Fruit fly (Drosophila melanogaster) whole organism, wandering third instar larva: ENCODE results near the gene CG15414.

ENCODE experiments used
- CG9705 ChIP-seq: fragments of 200-800 bp; sonication (Bioruptor generic); optimal IDR thresholded peaks from 2 replicates; lab custom pipeline; 2018; ENCODE audit warnings: missing biosample characterization, mild to moderate bottlenecking, missing genetic modification characterization
- CrebA ChIP-seq: fragments of 200-800 bp; sonication (Bioruptor generic); optimal IDR thresholded peaks from 2 replicates; lab custom pipeline; 2016; ENCODE audit warnings: missing biosample characterization, mild to moderate bottlenecking, missing genetic modification characterization, borderline replicate concordance
- Dfd ChIP-seq: fragments of >200 bp; optimal IDR thresholded peaks from 2 replicates; lab custom pipeline; 2017; ENCODE audit warnings: missing biosample characterization, missing genetic modification characterization
- Dif ChIP-seq: fragments of 200-275, 200-300 bp; sonication (Bioruptor generic); optimal IDR thresholded peaks from 2 replicates; lab custom pipeline; 2018; ENCODE audit warnings: missing biosample characterization, missing genetic modification characterization; ENCODE audit not compliant: partially characterized antibody
- GATAd ChIP-seq: sonication (Bioruptor generic); optimal IDR thresholded peaks from 2 replicates; lab custom pipeline; 2016; ENCODE audit warnings: missing biosample characterization, missing genetic modification characterization
- HLH106 ChIP-seq: fragments of 200-800 bp; optimal IDR thresholded peaks from 3 replicates; lab custom pipeline; 2019; ENCODE audit warnings: missing biosample characterization, mild to moderate bottlenecking, missing genetic modification characterization, moderate library complexity
- Hnf4 ChIP-seq: fragments of 200-800 bp; sonication (Bioruptor generic); optimal IDR thresholded peaks from 2 replicates; lab custom pipeline; 2016; ENCODE audit warnings: missing biosample characterization, mild to moderate bottlenecking, missing genetic modification characterization
- Hr83 ChIP-seq: fragments of 200-300 bp; sonication (Bioruptor generic); optimal IDR thresholded peaks from 2 replicates; lab custom pipeline; 2016; ENCODE audit warnings: missing biosample characterization, mild to moderate bottlenecking, missing genetic modification characterization, moderate library complexity; ENCODE audit not compliant: poor library complexity, severe bottlenecking
- Jra ChIP-seq: sonication (Bioruptor generic); optimal IDR thresholded peaks from 2 replicates; lab custom pipeline; 2016; ENCODE audit warnings: missing biosample characterization, missing genetic modification characterization
- Mio ChIP-seq: sonication (Bioruptor generic); optimal IDR thresholded peaks from 2 replicates; lab custom pipeline; 2016; ENCODE audit warnings: missing biosample characterization, missing genetic modification characterization
- Myc ChIP-seq: fragments of >200 bp; optimal IDR thresholded peaks from 2 replicates; lab custom pipeline; 2017
- OdsH ChIP-seq: fragments of 200-800 bp; sonication (Bioruptor generic); optimal IDR thresholded peaks from 2 replicates; lab custom pipeline; 2016; ENCODE audit warnings: missing biosample characterization, mild to moderate bottlenecking, missing genetic modification characterization
- Rel ChIP-seq, 2 experiments: fragments of 200-800 bp; sonication (Bioruptor generic) in 1 of 2; optimal IDR thresholded peaks; 2 replicates in 1 of 2; 3 replicates in 1 of 2; lab custom pipeline; 2016 to 2019; ENCODE audit warnings: mild to moderate bottlenecking in 2 of 2, missing biosample characterization in 2 of 2, missing genetic modification characterization in 2 of 2, moderate library complexity in 1 of 2
- Sp1 ChIP-seq: fragments of 200-800 bp; sonication (Bioruptor generic); optimal IDR thresholded peaks from 3 replicates; lab custom pipeline; 2019; ENCODE audit warnings: missing biosample characterization, mild to moderate bottlenecking, missing genetic modification characterization, moderate library complexity
- Vsx2 ChIP-seq: fragments of 200-300, 225-300 bp; sonication (Bioruptor generic); optimal IDR thresholded peaks from 2 replicates; lab custom pipeline; 2018; ENCODE audit warnings: missing biosample characterization, missing genetic modification characterization; ENCODE audit not compliant: partially characterized antibody
- br ChIP-seq: fragments of 200-800 bp; sonication (Bioruptor generic); optimal IDR thresholded peaks from 2 replicates; lab custom pipeline; 2016; ENCODE audit warnings: missing biosample characterization, missing genetic modification characterization
- brk ChIP-seq: fragments of 200-800 bp; sonication (Bioruptor generic); optimal IDR thresholded peaks from 2 replicates; lab custom pipeline; 2016; ENCODE audit warnings: missing biosample characterization, mild to moderate bottlenecking, missing genetic modification characterization
- dl ChIP-seq, 2 experiments: fragments of 175-275, 200-275 bp in 1 of 2; fragments of 200-275 bp in 1 of 2; sonication (Bioruptor generic); optimal IDR thresholded peaks; lab custom pipeline; 2018; ENCODE audit warnings: mild to moderate bottlenecking in 2 of 2, missing biosample characterization in 2 of 2, missing genetic modification characterization in 2 of 2, moderate library complexity in 2 of 2; ENCODE audit not compliant: partially characterized antibody in 2 of 2, insufficient read depth in 1 of 2
- dmrt93B ChIP-seq: fragments of 200-800 bp; sonication (Bioruptor generic); optimal IDR thresholded peaks from 2 replicates; lab custom pipeline; 2018; ENCODE audit warnings: missing biosample characterization, mild to moderate bottlenecking, missing genetic modification characterization
- ey ChIP-seq: fragments of 200-800 bp; sonication (Bioruptor generic); optimal IDR thresholded peaks from 2 replicates; lab custom pipeline; 2016; ENCODE audit warnings: missing biosample characterization, missing genetic modification characterization
- foxo ChIP-seq, 2 experiments: fragments of 200-800 bp; sonication (Bioruptor generic); optimal IDR thresholded peaks; 2 replicates in 1 of 2; 3 replicates in 1 of 2; lab custom pipeline; 2016 to 2017; ENCODE audit warnings: missing biosample characterization in 2 of 2, missing genetic modification characterization in 2 of 2
- jim ChIP-seq: fragments of 175-275, 200-325 bp; sonication (Bioruptor generic); optimal IDR thresholded peaks from 2 replicates; lab custom pipeline; 2016; ENCODE audit warnings: missing biosample characterization, mild to moderate bottlenecking, missing genetic modification characterization
- lola ChIP-seq: fragments of >200 bp; optimal IDR thresholded peaks from 2 replicates; lab custom pipeline; 2017; ENCODE audit warnings: missing biosample characterization, missing genetic modification characterization
- pan ChIP-seq: fragments of >200 bp; optimal IDR thresholded peaks from 2 replicates; lab custom pipeline; 2017
- psq ChIP-seq: fragments of 200-800 bp; sonication (Bioruptor generic); optimal IDR thresholded peaks from 3 replicates; lab custom pipeline; 2017; ENCODE audit warnings: missing biosample characterization, mild to moderate bottlenecking, missing genetic modification characterization, moderate library complexity
- rgr ChIP-seq: fragments of 200-800 bp; sonication (Bioruptor generic); optimal IDR thresholded peaks from 3 replicates; lab custom pipeline; 2016; ENCODE audit warnings: missing biosample characterization, mild to moderate bottlenecking, missing genetic modification characterization
- sage ChIP-seq: fragments of 200-800 bp; sonication (Bioruptor generic); optimal IDR thresholded peaks from 2 replicates; lab custom pipeline; 2016; ENCODE audit warnings: missing biosample characterization, mild to moderate bottlenecking, missing genetic modification characterization
- sv ChIP-seq: fragments of 200-800 bp; sonication (Bioruptor generic); optimal IDR thresholded peaks from 3 replicates; lab custom pipeline; 2016; ENCODE audit warnings: missing biosample characterization, missing genetic modification characterization
- tai ChIP-seq: sonication (Bioruptor generic); optimal IDR thresholded peaks from 2 replicates; lab custom pipeline; 2016; ENCODE audit warnings: missing biosample characterization, missing genetic modification characterization
- usp ChIP-seq: fragments of >200 bp; optimal IDR thresholded peaks from 2 replicates; lab custom pipeline; 2017; ENCODE audit warnings: missing biosample characterization, missing genetic modification characterization
- woc ChIP-seq: sonication (Bioruptor generic); optimal IDR thresholded peaks from 2 replicates; lab custom pipeline; 2016; ENCODE audit warnings: missing biosample characterization, mild to moderate bottlenecking, missing genetic modification characterization

The CG15414 gene

dm6 chr2L:3469869-3470268 is 21.0 kb downstream of the CG15414 start, which contains the start of the genes Pif1 and CG31776:
TSS of gene Pif1 (minus strand) at chr2L:3470004.
TSS of gene CG31776 (plus strand) at chr2L:3470182.
- TF ChIP-seq dl (GFP tag; optimal IDR thresholded peaks at IDR 0.05; lab: Kevin White, UChicago; ENCODE audit: insufficient read depth in 1 of 2, partially characterized antibody in 2 of 2) = no peak
- no peak for TF ChIP-seq ey (GFP tag; lab: Kevin White, UChicago)
- TF ChIP-seq CrebA (GFP tag; lab: Kevin White, UChicago) = no peak
- TF ChIP-seq Mio (GFP tag; lab: Kevin White, UChicago) = no peak
- TF ChIP-seq usp (GFP tag; lab: Kevin White, UChicago) = no peak
- no peak for TF ChIP-seq Dfd (GFP tag; lab: Kevin White, UChicago)
- no peak for TF ChIP-seq rgr (GFP tag; lab: Kevin White, UChicago)
- TF ChIP-seq Rel (GFP tag; optimal IDR thresholded peaks at IDR 0.05; lab: Kevin White, UChicago) = no peak
- no peak for TF ChIP-seq Rel (tag; optimal IDR thresholded peaks at IDR 0.05; lab: Kevin White, UChicago)
- no peak for TF ChIP-seq tai (GFP tag; lab: Kevin White, UChicago)
- no peak for TF ChIP-seq jim (GFP tag; lab: Kevin White, UChicago)
- no peak for TF ChIP-seq Dif (GFP tag; lab: Kevin White, UChicago)
- TF ChIP-seq foxo (GFP tag; optimal IDR thresholded peaks at IDR 0.05; lab: Kevin White, UChicago) = no peak
- no peak for TF ChIP-seq GATAd (GFP tag; lab: Kevin White, UChicago)
- TF ChIP-seq Hr83 = no peak

- no peak for TF ChIP-seq foxo (GFP tag; optimal IDR thresholded peaks at IDR 0.05; lab: Kevin White, UChicago)
- no peak for TF ChIP-seq CrebA (GFP tag; lab: Kevin White, UChicago)
- TF ChIP-seq Myc = no peak
- no peak for TF ChIP-seq pan (lab: Kevin White, UChicago)
- TF ChIP-seq woc = no peak
- no peak for TF ChIP-seq tai (GFP tag; lab: Kevin White, UChicago)
- TF ChIP-seq, all 38 proteins: peak for 0
Measured at dm6 chr2L:3466846-3467245, 24.0 kb downstream of the CG15414 start.

DNA sequence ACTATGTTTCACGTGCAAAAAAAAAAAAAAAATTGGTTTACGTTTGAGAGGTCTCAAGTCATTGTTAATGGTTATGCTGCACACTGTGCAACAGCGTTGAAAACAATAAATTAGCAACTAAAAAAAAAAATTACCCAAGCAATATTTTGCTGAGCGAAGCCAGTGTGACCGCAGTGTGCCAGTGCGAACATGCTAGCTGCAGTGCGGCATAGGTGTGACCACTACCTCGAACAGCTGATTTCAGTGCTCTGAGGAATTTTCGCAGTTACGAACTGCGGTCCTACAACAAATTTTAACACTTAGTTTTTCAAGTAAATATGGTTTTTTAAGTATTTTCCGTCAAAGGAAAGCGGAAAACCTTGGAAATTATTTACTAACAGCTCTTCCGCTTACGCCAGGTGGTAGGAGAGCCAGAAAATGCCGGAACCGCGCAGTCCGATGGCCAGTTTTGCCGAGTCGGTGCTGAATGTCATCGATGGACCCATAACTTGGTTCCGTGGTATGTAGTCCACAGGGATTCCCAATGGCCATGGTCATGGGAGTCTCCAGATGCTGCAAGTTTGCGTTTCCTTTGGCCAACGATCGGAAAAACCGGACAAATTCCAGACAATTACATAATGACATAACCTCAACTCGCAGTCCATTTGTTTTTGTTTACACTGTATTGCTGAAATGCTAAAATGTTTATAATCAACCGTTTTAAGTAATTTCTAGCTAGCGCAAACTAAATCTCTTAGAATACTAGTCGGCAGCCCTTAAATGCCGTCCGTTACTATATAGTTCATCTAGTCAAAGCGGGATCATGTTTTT is 24.7 kb downstream of the CG15414 start, which contains the start of the genes msl-2 and ND-PDSW:
msl-2 (minus strand) TSS at position 195 of the 810 bp plus-strand sequence.
ND-PDSW (plus strand) TSS at position 240 of the 810 bp plus-strand sequence.
- TF ChIP-seq Rel (GFP tag; optimal IDR thresholded peaks at IDR 0.05; lab: Kevin White, UChicago) = no peak
- peak; percentile 18 for TF ChIP-seq Rel (tag; optimal IDR thresholded peaks at IDR 0.05; lab: Kevin White, UChicago)
- TF ChIP-seq tai (GFP tag; lab: Kevin White, UChicago) = no peak
- TF ChIP-seq, all 38 proteins: peak for 1

DNA sequence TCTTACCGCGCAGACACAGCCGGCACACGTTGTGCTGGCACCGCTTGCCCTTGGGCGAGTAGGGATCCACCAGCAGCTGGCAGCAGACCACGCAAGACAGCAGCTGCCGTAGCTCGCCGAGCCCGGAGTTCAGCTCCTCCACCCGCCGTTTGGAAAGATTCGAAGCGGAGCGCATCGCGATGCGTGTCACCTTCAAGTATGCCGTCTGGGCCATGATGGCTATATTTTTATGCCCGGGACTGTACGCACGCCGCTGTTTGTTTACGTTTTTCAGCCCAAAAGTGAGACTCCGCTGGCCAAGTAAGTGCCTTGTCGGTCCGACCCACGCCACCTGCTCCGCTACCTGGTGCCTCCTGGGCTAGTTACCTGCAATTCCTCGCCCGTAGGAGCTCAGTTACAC is 25.4 kb downstream of the CG15414 start:
- TF ChIP-seq psq (GFP tag; lab: Kevin White, UChicago) (no peak), Vsx2 (no peak), Jra (GFP tag; lab: Kevin White, UChicago) (no peak), Hnf4 (GFP tag; lab: Kevin White, UChicago) (no peak), GATAd (GFP tag; lab: Kevin White, UChicago) (no peak), brk (GFP tag; lab: Kevin White, UChicago) (no peak), sage (no peak), rgr (GFP tag; lab: Kevin White, UChicago) (no peak), jim (GFP tag; lab: Kevin White, UChicago) (no peak), OdsH (GFP tag; lab: Kevin White, UChicago) (no peak), lola (GFP tag; lab: Kevin White, UChicago) (no peak), Dfd (GFP tag; lab: Kevin White, UChicago) (no peak)

DNA sequence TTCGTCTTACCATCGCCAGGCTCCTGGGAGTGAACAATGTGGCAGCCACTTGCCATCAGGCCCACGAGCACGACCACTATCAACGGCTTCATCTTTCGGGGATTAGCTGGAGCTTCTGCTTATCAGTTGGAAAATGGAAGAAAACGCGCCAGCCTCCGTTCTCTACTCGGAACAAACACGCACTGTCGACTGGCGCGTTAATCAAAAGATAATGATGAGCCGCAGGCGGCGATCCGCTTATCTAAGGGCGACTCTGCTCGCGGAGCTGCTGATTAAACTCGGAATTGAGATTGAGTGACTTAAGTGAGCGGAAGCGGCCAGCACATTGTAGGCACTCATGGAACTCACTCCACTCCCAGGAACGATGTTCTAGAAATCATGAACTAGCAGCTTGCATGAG is 29.1 kb downstream of the CG15414 start, which contains the start of gene CG3246:
CG3246 (minus strand) TSS at position 193 of the 400 bp plus-strand sequence.
- TF ChIP-seq Dfd (GFP tag; lab: Kevin White, UChicago) = no peak
- TF ChIP-seq dl (GFP tag; optimal IDR thresholded peaks at IDR 0.05; lab: Kevin White, UChicago; ENCODE audit: insufficient read depth in 1 of 2, partially characterized antibody in 2 of 2) = no peak

- no peak for TF ChIP-seq Rel (GFP tag; optimal IDR thresholded peaks at IDR 0.05; lab: Kevin White, UChicago)
- TF ChIP-seq Rel (tag; optimal IDR thresholded peaks at IDR 0.05; lab: Kevin White, UChicago) = peak; percentile 65
- TF ChIP-seq sv (GFP tag; lab: Kevin White, UChicago) = peak; percentile 47
- peak; percentile 84 for TF ChIP-seq CG9705 (GFP tag; lab: Kevin White, UChicago)
- TF ChIP-seq jim (GFP tag; lab: Kevin White, UChicago) = no peak
- TF ChIP-seq ey (GFP tag; lab: Kevin White, UChicago) = peak; percentile 9
- TF ChIP-seq OdsH (GFP tag; lab: Kevin White, UChicago) = peak; percentile 49
- no peak for TF ChIP-seq br (GFP tag; lab: Kevin White, UChicago)
- TF ChIP-seq Sp1 = peak; percentile 81
- TF ChIP-seq woc = no peak
- TF ChIP-seq psq (GFP tag; lab: Kevin White, UChicago) = peak; percentile 70
- TF ChIP-seq dmrt93B (GFP tag; lab: Kevin White, UChicago) = no peak
- TF ChIP-seq Myc = peak; percentile 100
- TF ChIP-seq rgr (GFP tag; lab: Kevin White, UChicago) = peak; percentile 77
- TF ChIP-seq Vsx2 = no peak
- TF ChIP-seq HLH106 (tag; lab: Kevin White, UChicago) = peak; percentile 86
- TF ChIP-seq sage = no peak
- no peak for TF ChIP-seq tai (GFP tag; lab: Kevin White, UChicago)
Measured at dm6 chr2L:3457007-3457406, 33.9 kb downstream of the CG15414 start, which contains the start of the genes Cog3 and Sec5. TSS of gene Cog3 (minus strand) at chr2L:3457064. TSS of gene Sec5 (plus strand) at chr2L:3457302.
